Worm (Caenorhabditis elegans): Measurements from ENCODE around the gene F53G2.3.

- no peak for TF ChIP-seq flt-1 (GFP tag; IDR thresholded peaks at IDR 0.05)
- TF ChIP-seq ztf-23 (GFP tag; IDR thresholded peaks at IDR 0.05), result no peak
- no peak for TF ChIP-seq ref-1 (GFP tag; conservative IDR thresholded peaks at IDR 0.05)
- TF ChIP-seq klf-2 (GFP tag; conservative IDR thresholded peaks at IDR 0.05), result no peak
- TF ChIP-seq med-1 (GFP tag; optimal IDR thresholded peaks at IDR 0.05; ENCODE audit: insufficient read depth), result no peak
- TF ChIP-seq ztf-29 (GFP tag; IDR thresholded peaks at IDR 0.05), result no peak
- no peak for TF ChIP-seq tab-1 (GFP tag; IDR thresholded peaks at IDR 0.05)
Observed at ce11 chrII:2504431-2504928, 24.3 kb downstream of the F53G2.3 start, which contains the start of gene gbas-1.

All from whole organism, midembryonic.